Fruit fly (Drosophila melanogaster) Kc167 (cell line): ENCODE data around the gene Septin2.

Experiments
- psq ChIP-seq: fragments of >200 bp; optimal IDR thresholded peaks from 2 replicates; lab custom pipeline; 2017; ENCODE audit warnings: missing external identifiers
- ttk ChIP-seq: sonication (Bioruptor generic); optimal IDR thresholded peaks from 2 replicates; lab custom pipeline; 2017; ENCODE audit warnings: missing external identifiers

- TF ChIP-seq psq (lab: Kevin White, UChicago) (no peak), ttk (lab: Kevin White, UChicago) (no peak)
Observed at dm6 chr3R:20574535-20574980, 13.6 kb downstream of the Septin2 start.
